Worm (Caenorhabditis elegans): ENCODE data around the gene msp-152.

- no peak for TF ChIP-seq ZK546.5 (tag; optimal IDR thresholded peaks at IDR 0.05)
- peak; percentile 15 for TF ChIP-seq nfya-1 (tag; optimal IDR thresholded peaks at IDR 0.05; ENCODE audit: insufficient read depth)
- TF ChIP-seq nhr-76 (tag; optimal IDR thresholded peaks at IDR 0.05): no peak
- TF ChIP-seq elt-3 (tag; optimal IDR thresholded peaks at IDR 0.05): no peak
- TF ChIP-seq jun-1 (tag; optimal IDR thresholded peaks at IDR 0.05): no peak
- TF ChIP-seq lin-15B (tag; optimal IDR thresholded peaks at IDR 0.05): peak; percentile 49
Observed at ce11 chrII:4959719-4960118, 26.9 kb downstream of the msp-152 start, which contains the start of gene ulp-2.

Data from whole organism, L3 larva.